Worm (Caenorhabditis elegans): ENCODE results near the gene C34F6.1.

- TF ChIP-seq hlh-1 (tag; optimal IDR thresholded peaks at IDR 0.05) (no peak), M03D4.4 (tag; optimal IDR thresholded peaks at IDR 0.05) (no peak), ztf-11 (tag; optimal IDR thresholded peaks at IDR 0.05) (no peak), ceh-39 (tag; optimal IDR thresholded peaks at IDR 0.05) (no peak)
Observed at ce11 chrX:11240585-11241115, 44.0 kb upstream of the C34F6.1 start, which contains the start of gene C34F6.10.

Measured in whole organism, mixed stage, embryonic.